Worm (Caenorhabditis elegans) whole organism, L2 larva: ENCODE data around the gene kxd-1.

Experiments used
- ZK546.5 ChIP-seq: sonication (generic microtip); optimal IDR thresholded peaks from 2 replicates; lab custom pipeline; 2017; ENCODE audit warnings: missing biosample characterization, missing genetic modification characterization
- ama-1 ChIP-seq: fragments of 150-350 bp; optimal IDR thresholded peaks from 2 replicates; lab custom pipeline; 2018; ENCODE audit warnings: inconsistent platforms
- nhr-11 ChIP-seq: fragments of 150-350 bp; optimal IDR thresholded peaks from 2 replicates; lab custom pipeline; 2014; ENCODE audit warnings: missing biosample characterization, missing genetic modification characterization
- nhr-21 ChIP-seq: fragments of 150-350 bp; optimal IDR thresholded peaks from 2 replicates; lab custom pipeline; 2014; ENCODE audit warnings: missing biosample characterization, missing genetic modification characterization
- nhr-23 ChIP-seq: fragments of 150-350 bp; optimal IDR thresholded peaks from 2 replicates; lab custom pipeline; 2014; ENCODE audit warnings: missing biosample characterization, missing genetic modification reagents, missing genetic modification characterization
- nhr-237 ChIP-seq: fragments of 150-350 bp; optimal IDR thresholded peaks from 2 replicates; lab custom pipeline; 2014; ENCODE audit warnings: missing biosample characterization, missing genetic modification characterization

DNA sequence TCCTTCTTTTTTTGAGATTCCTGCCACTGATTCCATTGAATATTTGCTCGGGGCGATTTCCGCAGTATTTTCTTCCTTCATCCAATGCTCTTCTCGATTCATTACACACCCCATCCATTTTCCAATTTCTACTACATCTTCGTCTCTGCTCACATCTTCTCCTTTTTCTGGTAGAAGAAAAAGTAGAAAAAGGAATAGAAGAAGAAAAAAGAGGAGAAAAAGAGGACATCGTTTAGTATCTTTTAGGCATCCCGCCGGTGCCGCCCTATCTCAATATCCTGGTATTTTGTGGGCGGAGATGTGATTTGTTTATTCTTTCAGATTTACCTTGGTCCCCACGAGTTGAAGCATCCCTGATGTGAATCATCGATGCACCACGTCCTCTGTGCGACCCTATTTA is 46.1 kb upstream of the kxd-1 start, which contains the start of gene lgc-39:
- no peak for TF ChIP-seq nhr-11 (tag; lab: Kevin White, UChicago)
- TF ChIP-seq ama-1: no peak
- TF ChIP-seq nhr-237: no peak
- no peak for TF ChIP-seq ZK546.5 (tag; lab: Kevin White, UChicago)
- no peak for TF ChIP-seq nhr-23 (tag; lab: Kevin White, UChicago)
- no peak for TF ChIP-seq nhr-21 (tag; lab: Kevin White, UChicago)
